Fruit fly (Drosophila melanogaster) whole organism, embryonic: ENCODE data around the gene PGRP-LE.

Experiments
- Aef1 ChIP-seq: fragments of 200-800 bp; sonication (Bioruptor generic); IDR thresholded peaks from 3 replicates; pipeline ENCODE4 v1.3.6; 2022; ENCODE audit warnings: missing biosample characterization, missing genetic modification characterization
- CG10321 ChIP-seq: fragments of 200-800 bp; sonication (Bioruptor generic); IDR thresholded peaks from 2 replicates; pipeline ENCODE4 v1.3.6; 2022; ENCODE audit warnings: missing biosample characterization, missing genetic modification characterization
- CG14014 ChIP-seq: fragments of 200-800 bp; sonication (Bioruptor generic); IDR thresholded peaks from 2 replicates; pipeline ENCODE4 v1.3.6; 2022; ENCODE audit warnings: missing biosample characterization, missing genetic modification characterization
- CG14441 ChIP-seq: fragments of 200-800 bp; sonication (Bioruptor generic); IDR thresholded peaks from 2 replicates; pipeline ENCODE4 v1.3.6; 2022; ENCODE audit warnings: missing biosample characterization, missing genetic modification characterization
- CG14860 ChIP-seq: fragments of 200-800 bp; sonication (Bioruptor generic); IDR thresholded peaks from 3 replicates; pipeline ENCODE4 v1.3.6; 2022; ENCODE audit warnings: missing biosample characterization, missing genetic modification characterization; ENCODE audit not compliant: partially characterized antibody
- CG1529 ChIP-seq: fragments of 200-800 bp; sonication (Bioruptor generic); optimal IDR thresholded peaks from 3 replicates; lab custom pipeline; 2018; ENCODE audit warnings: missing biosample characterization, missing genetic modification characterization
- CG15514 ChIP-seq: fragments of 200-800 bp; sonication (Bioruptor generic); optimal IDR thresholded peaks from 3 replicates; lab custom pipeline; 2017; ENCODE audit warnings: missing biosample characterization, missing genetic modification characterization, mild to moderate bottlenecking, moderate library complexity, missing genetic modification reagents
- CG1602 ChIP-seq: fragments of 200-800 bp; sonication (Bioruptor generic); optimal IDR thresholded peaks from 3 replicates; lab custom pipeline; 2016; ENCODE audit warnings: missing biosample characterization, missing genetic modification characterization
- CG17802 ChIP-seq: fragments of 200-800 bp; sonication (Bioruptor generic); optimal IDR thresholded peaks from 2 replicates; lab custom pipeline; 2018; ENCODE audit warnings: missing biosample characterization, mild to moderate bottlenecking, missing genetic modification characterization, moderate library complexity
- CG17829 ChIP-seq: fragments of 200-800 bp; optimal IDR thresholded peaks from 2 replicates; lab custom pipeline; 2019; ENCODE audit warnings: missing biosample characterization, mild to moderate bottlenecking, missing genetic modification characterization, moderate library complexity
- CG18619 ChIP-seq: fragments of 200-800 bp; sonication (Bioruptor generic); optimal IDR thresholded peaks from 3 replicates; lab custom pipeline; 2017; ENCODE audit warnings: missing biosample characterization, mild to moderate bottlenecking, missing genetic modification characterization
- CG2120 ChIP-seq: fragments of 200-800 bp; sonication (Bioruptor generic); optimal IDR thresholded peaks from 3 replicates; lab custom pipeline; 2016; ENCODE audit warnings: missing biosample characterization, missing genetic modification characterization
- CG30403 ChIP-seq: fragments of 200-800 bp; sonication (Bioruptor generic); optimal IDR thresholded peaks from 3 replicates; lab custom pipeline; 2016; ENCODE audit warnings: missing biosample characterization, missing genetic modification characterization
- CG3065 ChIP-seq: fragments of 200-800 bp; sonication (Bioruptor generic); optimal IDR thresholded peaks from 2 replicates; lab custom pipeline; 2016; ENCODE audit warnings: missing biosample characterization, missing genetic modification characterization
- CG31441 ChIP-seq: fragments of 200-800 bp; sonication (Bioruptor generic); IDR thresholded peaks from 2 replicates; pipeline ENCODE4 v1.3.6; 2022; ENCODE audit warnings: missing biosample characterization, missing genetic modification characterization
- CG4404 ChIP-seq: fragments of 200-800 bp; sonication (Bioruptor generic); IDR thresholded peaks from 2 replicates; pipeline ENCODE4 v1.3.6; 2022; ENCODE audit warnings: missing biosample characterization, missing genetic modification characterization
- CG7839 ChIP-seq: fragments of 200-800 bp; sonication (Bioruptor generic); optimal IDR thresholded peaks from 3 replicates; lab custom pipeline; 2018; ENCODE audit warnings: missing biosample characterization, mild to moderate bottlenecking, missing genetic modification characterization, moderate library complexity
- CG7963 ChIP-seq: fragments of 200-800 bp; sonication (Bioruptor generic); IDR thresholded peaks from 3 replicates; pipeline ENCODE4 v1.3.6; 2022; ENCODE audit warnings: missing biosample characterization, missing genetic modification characterization; ENCODE audit not compliant: partially characterized antibody
- CG8924 ChIP-seq: fragments of 200-800 bp; optimal IDR thresholded peaks from 3 replicates; lab custom pipeline; 2019; ENCODE audit warnings: missing biosample characterization, mild to moderate bottlenecking, missing genetic modification characterization, moderate library complexity
- CoRest ChIP-seq: fragments of 200-800 bp; sonication (Bioruptor generic); optimal IDR thresholded peaks from 3 replicates; lab custom pipeline; 2018; ENCODE audit warnings: missing biosample characterization, mild to moderate bottlenecking, missing genetic modification characterization, moderate library complexity
- Fer1 ChIP-seq: fragments of 200-800 bp; sonication (Bioruptor generic); optimal IDR thresholded peaks from 2 replicates; lab custom pipeline; 2017; ENCODE audit warnings: missing biosample characterization, mild to moderate bottlenecking, missing genetic modification characterization
- Hey ChIP-seq: fragments of 200-800 bp; sonication (Bioruptor generic); optimal IDR thresholded peaks from 3 replicates; lab custom pipeline; 2018; ENCODE audit warnings: missing biosample characterization, mild to moderate bottlenecking, missing genetic modification characterization
- Hr3 ChIP-seq: fragments of 200-800 bp; sonication (Bioruptor generic); optimal IDR thresholded peaks from 3 replicates; lab custom pipeline; 2016; ENCODE audit warnings: missing biosample characterization, missing genetic modification characterization
- Hr78 ChIP-seq, 2 experiments: fragments of 200-800 bp in 1 of 2; fragments of >200 bp in 1 of 2; sonication (Bioruptor generic) in 1 of 2; optimal IDR thresholded peaks; 2 replicates each; lab custom pipeline; 2017 to 2019; ENCODE audit warnings: missing biosample characterization in 2 of 2, missing genetic modification characterization in 2 of 2, mild to moderate bottlenecking in 1 of 2, moderate library complexity in 1 of 2
- Rfx ChIP-seq: fragments of 200-800 bp; sonication (Bioruptor generic); IDR thresholded peaks from 2 replicates; pipeline ENCODE4 v1.3.6; 2022; ENCODE audit warnings: missing biosample characterization, missing genetic modification characterization
- TFAM ChIP-seq: fragments of 200-800 bp; sonication (Bioruptor generic); optimal IDR thresholded peaks from 2 replicates; lab custom pipeline; 2017; ENCODE audit warnings: missing biosample characterization, missing genetic modification characterization, inconsistent platforms
- ap ChIP-seq: fragments of 200-800 bp; sonication (Bioruptor generic); IDR thresholded peaks from 2 replicates; pipeline ENCODE4 v1.3.6; 2022; ENCODE audit warnings: missing biosample characterization, missing genetic modification characterization
- ato ChIP-seq: fragments of 200-800 bp; sonication (Bioruptor generic); IDR thresholded peaks from 2 replicates; pipeline ENCODE4 v1.3.6; 2022; ENCODE audit warnings: missing biosample characterization, missing genetic modification characterization; ENCODE audit not compliant: partially characterized antibody
- bab2 ChIP-seq: fragments of 200-800 bp; sonication (Bioruptor generic); optimal IDR thresholded peaks from 2 replicates; lab custom pipeline; 2016; ENCODE audit warnings: missing biosample characterization, missing genetic modification characterization
- cg ChIP-seq: fragments of 200-800 bp; sonication (Bioruptor generic); optimal IDR thresholded peaks from 3 replicates; lab custom pipeline; 2019; ENCODE audit warnings: missing biosample characterization, mild to moderate bottlenecking, missing genetic modification characterization, moderate library complexity
- chinmo ChIP-seq: fragments of 200-800 bp; sonication (Bioruptor generic); IDR thresholded peaks from 4 replicates; pipeline ENCODE4 v1.3.6; 2022; ENCODE audit warnings: missing biosample characterization, missing genetic modification characterization; ENCODE audit not compliant: partially characterized antibody
- ci ChIP-seq: fragments of 200-800 bp; sonication (Bioruptor generic); IDR thresholded peaks from 3 replicates; pipeline ENCODE4 v1.3.6; 2022; ENCODE audit warnings: missing biosample characterization, missing genetic modification characterization
- dm ChIP-seq: fragments of 200-800 bp; sonication (Bioruptor generic); optimal IDR thresholded peaks from 3 replicates; lab custom pipeline; 2016; ENCODE audit warnings: missing biosample characterization, missing genetic modification characterization
- hb ChIP-seq: fragments of 200-800 bp; sonication (Bioruptor generic); IDR thresholded peaks from 3 replicates; pipeline ENCODE4 v1.3.6; 2022; ENCODE audit warnings: missing biosample characterization, missing genetic modification characterization; ENCODE audit not compliant: partially characterized antibody
- hbn ChIP-seq: fragments of 200-800 bp; sonication (Bioruptor generic); IDR thresholded peaks from 2 replicates; pipeline ENCODE4 v1.3.6; 2022; ENCODE audit warnings: missing biosample characterization, missing genetic modification characterization; ENCODE audit not compliant: partially characterized antibody
- insv ChIP-seq, 2 experiments: fragments of 200-800 bp; sonication (Bioruptor generic); optimal IDR thresholded peaks; 3 replicates each; lab custom pipeline; 2016 to 2018; ENCODE audit warnings: missing biosample characterization in 2 of 2, missing genetic modification characterization in 2 of 2
- mld ChIP-seq: fragments of 200-800 bp; sonication (Bioruptor generic); IDR thresholded peaks from 3 replicates; pipeline ENCODE4 v1.3.6; 2022; ENCODE audit warnings: missing biosample characterization, missing genetic modification characterization; ENCODE audit not compliant: partially characterized antibody
- row ChIP-seq: fragments of 200-800 bp; sonication (Bioruptor generic); IDR thresholded peaks from 3 replicates; pipeline ENCODE4 v1.3.6; 2022; ENCODE audit warnings: missing biosample characterization, missing genetic modification characterization
- scrt ChIP-seq: fragments of 200-800 bp; sonication (Bioruptor generic); optimal IDR thresholded peaks from 2 replicates; lab custom pipeline; 2018; ENCODE audit warnings: missing biosample characterization, mild to moderate bottlenecking, missing genetic modification characterization, moderate library complexity
- ssp ChIP-seq: fragments of 200-800 bp; sonication (Bioruptor generic); IDR thresholded peaks from 2 replicates; pipeline ENCODE4 v1.3.6; 2022; ENCODE audit warnings: missing biosample characterization, missing genetic modification characterization
- tll ChIP-seq, 2 experiments: fragments of 200-800 bp in 1 of 2; fragments of >200 bp in 1 of 2; sonication (Bioruptor generic) in 1 of 2; optimal IDR thresholded peaks; 2 replicates each; lab custom pipeline; 2017 to 2019; ENCODE audit warnings: missing biosample characterization in 2 of 2, missing genetic modification characterization in 2 of 2, mild to moderate bottlenecking in 1 of 2, moderate library complexity in 1 of 2
- tna ChIP-seq: fragments of 200-800 bp; sonication (Bioruptor generic); IDR thresholded peaks from 2 replicates; pipeline ENCODE4 v1.3.6; 2022; ENCODE audit warnings: missing biosample characterization, missing genetic modification characterization; ENCODE audit not compliant: partially characterized antibody
- vnd ChIP-seq: fragments of 200-800 bp; sonication (Bioruptor generic); IDR thresholded peaks from 3 replicates; pipeline ENCODE4 v1.3.6; 2022; ENCODE audit warnings: missing biosample characterization, missing genetic modification characterization; ENCODE audit not compliant: partially characterized antibody

PGRP-LE gene

dm6 chrX:15760447-15761297 lies 43.0 kb downstream of the PGRP-LE start, which contains the start of the genes Graf and mRpL3 (continued):
- TF ChIP-seq CG14441 (GFP tag; lab: Robert Waterston, UW) (0 out of 2 replicates have a peak, but pooled peaks have one; percentile 14), CG7839 (tag; lab: Kevin White, UChicago) (no peak), CoRest (tag; lab: Kevin White, UChicago) (no peak), CG14860 (peak; percentile 90), Rfx (GFP tag; lab: Robert Waterston, UW) (0 out of 2 replicates have a peak, but pooled peaks have one; percentile 27), CG14014 (GFP tag; lab: Robert Waterston, UW) (no peak), Hr3 (GFP tag; lab: Kevin White, UChicago) (peak; percentile 4), Hey (no peak), scrt (GFP tag; lab: Kevin White, UChicago) (peak; percentile 61), Aef1 (GFP tag; lab: Robert Waterston, UW) (no peak), CG31441 (GFP tag; lab: Robert Waterston, UW) (no peak), CG18619 (GFP tag; lab: Kevin White, UChicago) (no peak), CG15514 (GFP tag; lab: Kevin White, UChicago) (peak; percentile 19), vnd (GFP tag; lab: Robert Waterston, UW) (peak; percentile 90), CG17802 (tag; lab: Kevin White, UChicago) (peak; percentile 74), ato (GFP tag; lab: Robert Waterston, UW) (peak; percentile 90), CG17829 (no peak), mld (GFP tag; lab: Robert Waterston, UW) (peak; percentile 92), CG4404 (no peak), cg (GFP tag; lab: Kevin White, UChicago) (peak; percentile 41), CG1529 (GFP tag; lab: Kevin White, UChicago) (no peak), Fer1 (GFP tag; lab: Kevin White, UChicago) (no peak), hbn (GFP tag; lab: Robert Waterston, UW) (peak; percentile 77), TFAM (GFP tag; lab: Kevin White, UChicago) (no peak), ssp (GFP tag; lab: Robert Waterston, UW) (peak; percentile 84), CG3065 (GFP tag; lab: Kevin White, UChicago) (no peak), CG1602 (GFP tag; lab: Kevin White, UChicago) (no peak), tll (GFP tag; optimal IDR thresholded peaks at IDR 0.05; lab: Kevin White, UChicago) (peak in 1 of 2 experiments; percentile 2), insv (GFP tag; optimal IDR thresholded peaks at IDR 0.05; lab: Kevin White, UChicago) (peak in 1 of 2 experiments; percentile 21), Hr78 (GFP tag; optimal IDR thresholded peaks at IDR 0.05; lab: Kevin White, UChicago) (peak in 1 of 2 experiments; percentile 23), chinmo (GFP tag; lab: Robert Waterston, UW) (peak; percentile 94), ci (GFP tag; lab: Robert Waterston, UW) (no peak), bab2 (GFP tag; lab: Kevin White, UChicago) (no peak), CG30403 (GFP tag; lab: Kevin White, UChicago) (no peak), dm (GFP tag; lab: Kevin White, UChicago) (peak; percentile 22), CG8924 (tag; lab: Kevin White, UChicago) (peak; percentile 30), hb (GFP tag; lab: Robert Waterston, UW) (peak; percentile 93), CG10321 (GFP tag; lab: Robert Waterston, UW) (no peak), CG2120 (GFP tag; lab: Kevin White, UChicago) (peak; percentile 5), tna (peak; percentile 93), row (GFP tag; lab: Robert Waterston, UW) (peak; percentile 57), ap (GFP tag; lab: Robert Waterston, UW) (no peak), CG7963 (GFP tag; lab: Robert Waterston, UW) (peak; percentile 91)
